Worm (Caenorhabditis elegans) whole organism, late embryonic: ENCODE measurements around the gene nhr-60.

Experiments used
- K02D7.2 ChIP-seq: sonication (generic microtip); optimal IDR thresholded peaks from 2 replicates; lab custom pipeline; 2017; ENCODE audit warnings: mild to moderate bottlenecking, missing genetic modification characterization, missing compliant biosample characterization
- elt-4 ChIP-seq: sonication (generic microtip); optimal IDR thresholded peaks from 2 replicates; lab custom pipeline; 2016; ENCODE audit warnings: missing genetic modification characterization, missing compliant biosample characterization
- fax-1 ChIP-seq: sonication (generic microtip); optimal IDR thresholded peaks from 2 replicates; lab custom pipeline; 2016; ENCODE audit warnings: missing genotype, missing genetic modification characterization, missing compliant biosample characterization
- fkh-10 ChIP-seq: fragments of 150-350 bp; optimal IDR thresholded peaks from 2 replicates; lab custom pipeline; 2014; ENCODE audit warnings: missing biosample characterization, missing genetic modification reagents, missing genetic modification characterization
- madf-2 ChIP-seq: sonication (generic microtip); optimal IDR thresholded peaks from 2 replicates; lab custom pipeline; 2017; ENCODE audit warnings: missing genetic modification characterization, missing compliant biosample characterization
- nfya-1 ChIP-seq: sonication (generic microtip); optimal IDR thresholded peaks from 2 replicates; lab custom pipeline; 2017; ENCODE audit warnings: missing genetic modification characterization, mild to moderate bottlenecking, missing compliant biosample characterization, antibody characterized with exemption, moderate library complexity
- pha-2 ChIP-seq: sonication (generic microtip); optimal IDR thresholded peaks from 2 replicates; lab custom pipeline; 2017; ENCODE audit warnings: mild to moderate bottlenecking, missing genetic modification characterization, missing compliant biosample characterization
- pqm-1 ChIP-seq: sonication (generic microtip); optimal IDR thresholded peaks from 2 replicates; lab custom pipeline; 2016; ENCODE audit warnings: missing genetic modification characterization, missing compliant biosample characterization
- rnt-1 ChIP-seq: sonication (generic microtip); optimal IDR thresholded peaks from 2 replicates; lab custom pipeline; 2016; ENCODE audit warnings: missing genetic modification characterization, missing compliant biosample characterization
- tbx-2 ChIP-seq: sonication (generic microtip); optimal IDR thresholded peaks from 2 replicates; lab custom pipeline; 2016; ENCODE audit warnings: missing genetic modification characterization, missing compliant biosample characterization
- ttx-3 ChIP-seq: sonication (generic microtip); optimal IDR thresholded peaks from 2 replicates; lab custom pipeline; 2016; ENCODE audit warnings: missing genetic modification reagents, missing genetic modification characterization, missing compliant biosample characterization
- ztf-16 ChIP-seq: sonication (generic microtip); optimal IDR thresholded peaks from 2 replicates; lab custom pipeline; 2017; ENCODE audit warnings: missing genetic modification characterization, missing compliant biosample characterization

- TF ChIP-seq nfya-1 (tag; lab: Kevin White, UChicago), result no peak
- no peak for TF ChIP-seq ztf-16
- no peak for TF ChIP-seq pha-2 (tag; lab: Kevin White, UChicago)
- TF ChIP-seq elt-4 (tag; lab: Kevin White, UChicago), result no peak
- TF ChIP-seq ttx-3, result no peak
- TF ChIP-seq fkh-10 (GFP tag; lab: Kevin White, UChicago), result no peak
- no peak for TF ChIP-seq pqm-1
- no peak for TF ChIP-seq K02D7.2 (tag; lab: Kevin White, UChicago)
- no peak for TF ChIP-seq rnt-1 (tag; lab: Kevin White, UChicago)
- no peak for TF ChIP-seq fax-1 (tag; lab: Kevin White, UChicago)
- TF ChIP-seq madf-2, result no peak
- TF ChIP-seq tbx-2 (tag; lab: Kevin White, UChicago), result no peak
Measured at ce11 chrV:15798108-15798507, 25.1 kb upstream of the nhr-60 start, which contains the start of gene T26E4.10.
